Worm (Caenorhabditis elegans) whole organism, young adult: ENCODE results near the gene mec-3.

Experiments used
- D2030.7 ChIP-seq: fragments of 200-800 bp; sonication (Bioruptor generic); IDR thresholded peaks from 2 replicates; pipeline ENCODE4 v1.3.6; 2022; ENCODE audit warnings: missing genetic modification reagents, missing genetic modification characterization, missing compliant biosample characterization
- F33H1.4 ChIP-seq: fragments of 200-800 bp; sonication (Bioruptor generic); IDR thresholded peaks from 2 replicates; pipeline ENCODE4 v1.3.6; 2022; ENCODE audit warnings: missing genetic modification reagents, missing genetic modification characterization, missing compliant biosample characterization
- F39B2.1 ChIP-seq: fragments of 200-800 bp; sonication (Bioruptor generic); IDR thresholded peaks from 2 replicates; pipeline ENCODE4 v1.3.6; 2022; ENCODE audit warnings: missing genetic modification reagents, missing genetic modification characterization, missing compliant biosample characterization
- T26A5.8 ChIP-seq: sonication (generic microtip); optimal IDR thresholded peaks from 2 replicates; lab custom pipeline; 2016; ENCODE audit warnings: missing genetic modification characterization, missing compliant biosample characterization
- Y53F4B.3 ChIP-seq: fragments of 200-800 bp; sonication (Bioruptor generic); IDR thresholded peaks from 2 replicates; pipeline ENCODE4 v1.3.6; 2022; ENCODE audit warnings: missing genetic modification reagents, missing genetic modification characterization, missing compliant biosample characterization
- Y95B8A.8 ChIP-seq: fragments of 200-800 bp; sonication (Bioruptor generic); IDR thresholded peaks from 2 replicates; pipeline ENCODE4 v1.3.6; 2022; ENCODE audit warnings: missing genetic modification reagents, missing genetic modification characterization, missing compliant biosample characterization
- akir-1 ChIP-seq: fragments of 200-800 bp; sonication (Bioruptor generic); optimal IDR thresholded peaks from 2 replicates; lab custom pipeline; 2018; ENCODE audit warnings: mild to moderate bottlenecking, missing genetic modification characterization, moderate library complexity, missing compliant biosample characterization
- aptf-3 ChIP-seq: fragments of 200-800 bp; sonication (Bioruptor generic); IDR thresholded peaks from 2 replicates; pipeline ENCODE4 v1.3.6; 2022; ENCODE audit warnings: missing genetic modification characterization, missing compliant biosample characterization
- athp-1 ChIP-seq: sonication (generic microtip); optimal IDR thresholded peaks from 2 replicates; lab custom pipeline; 2017; ENCODE audit warnings: mild to moderate bottlenecking, missing genetic modification characterization, missing compliant biosample characterization
- attf-5 ChIP-seq: fragments of 200-800 bp; sonication (Bioruptor generic); optimal IDR thresholded peaks from 2 replicates; lab custom pipeline; 2018; ENCODE audit warnings: mild to moderate bottlenecking, missing genetic modification characterization, missing compliant biosample characterization
- ccch-3 ChIP-seq: fragments of 200-800 bp; sonication (Bioruptor generic); optimal IDR thresholded peaks from 2 replicates; lab custom pipeline; 2018; ENCODE audit warnings: mild to moderate bottlenecking, missing genetic modification characterization, missing compliant biosample characterization
- cebp-1 ChIP-seq, 2 experiments: fragments of 200-800 bp in 1 of 2; sonication (Bioruptor generic) in 1 of 2; sonication (generic microtip) in 1 of 2; IDR thresholded peaks in 1 of 2; optimal IDR thresholded peaks in 1 of 2; 2 replicates each; pipeline versions ENCODE4 v1.3.6 to Lab custom; 2017 to 2022; ENCODE audit warnings: missing compliant biosample characterization in 2 of 2, missing genetic modification characterization in 2 of 2, mild to moderate bottlenecking in 1 of 2, missing genetic modification reagents in 1 of 2, moderate library complexity in 1 of 2
- ceh-27 ChIP-seq: fragments of 200-800 bp; sonication (Bioruptor generic); optimal IDR thresholded peaks from 2 replicates; lab custom pipeline; 2018; ENCODE audit warnings: mild to moderate bottlenecking, missing genetic modification characterization, moderate library complexity, missing compliant biosample characterization
- ceh-40 ChIP-seq: fragments of 200-800 bp; sonication (Bioruptor generic); IDR thresholded peaks from 2 replicates; pipeline ENCODE4 v1.3.6; 2022; ENCODE audit warnings: missing genetic modification characterization, missing compliant biosample characterization
- ceh-79 ChIP-seq: sonication (generic microtip); optimal IDR thresholded peaks from 2 replicates; lab custom pipeline; 2017; ENCODE audit warnings: mild to moderate bottlenecking, missing genetic modification characterization, missing compliant biosample characterization
- ceh-91 ChIP-seq: fragments of 200-800 bp; sonication (Bioruptor generic); IDR thresholded peaks from 2 replicates; pipeline ENCODE4 v1.3.6; 2022; ENCODE audit warnings: missing genetic modification reagents, missing genetic modification characterization, missing compliant biosample characterization
- dpff-1 ChIP-seq: sonication (generic microtip); optimal IDR thresholded peaks from 2 replicates; lab custom pipeline; 2017; ENCODE audit warnings: mild to moderate bottlenecking, missing genetic modification characterization, missing compliant biosample characterization
- egl-44 ChIP-seq: fragments of 200-800 bp; sonication (Bioruptor generic); IDR thresholded peaks from 2 replicates; pipeline ENCODE4 v1.3.6; 2022; ENCODE audit warnings: missing genetic modification reagents, missing genetic modification characterization, missing compliant biosample characterization
- egrh-3 ChIP-seq: fragments of 200-800 bp; sonication (Bioruptor generic); IDR thresholded peaks from 2 replicates; pipeline ENCODE4 v1.3.6; 2022; ENCODE audit warnings: missing genetic modification reagents, missing genetic modification characterization, missing compliant biosample characterization
- fkh-3 ChIP-seq: sonication (generic microtip); optimal IDR thresholded peaks from 2 replicates; lab custom pipeline; 2016; ENCODE audit warnings: mild to moderate bottlenecking, missing genetic modification characterization, missing compliant biosample characterization
- hlh-12 ChIP-seq: sonication (generic microtip); optimal IDR thresholded peaks from 2 replicates; lab custom pipeline; 2016; ENCODE audit warnings: missing genetic modification characterization, missing compliant biosample characterization
- hmg-1.2 ChIP-seq: fragments of 200-800 bp; sonication (Bioruptor generic); IDR thresholded peaks from 2 replicates; pipeline ENCODE4 v1.3.6; 2022; ENCODE audit warnings: missing genetic modification reagents, missing genetic modification characterization, missing compliant biosample characterization
- hmg-20 ChIP-seq: fragments of 200-800 bp; sonication (Bioruptor generic); IDR thresholded peaks from 2 replicates; pipeline ENCODE4 v1.3.6; 2022; ENCODE audit warnings: missing genetic modification reagents, missing genetic modification characterization, missing compliant biosample characterization
- lin-40 ChIP-seq: sonication (generic microtip); optimal IDR thresholded peaks from 2 replicates; lab custom pipeline; 2016; ENCODE audit warnings: missing genetic modification characterization, mild to moderate bottlenecking, missing compliant biosample characterization, missing genotype, missing genetic modification reagents
- lsl-1 ChIP-seq: fragments of 200-800 bp; sonication (Bioruptor generic); optimal IDR thresholded peaks from 2 replicates; lab custom pipeline; 2018; ENCODE audit warnings: mild to moderate bottlenecking, missing genetic modification characterization, moderate library complexity, missing compliant biosample characterization
- mes-4 ChIP-seq: sonication (generic microtip); optimal IDR thresholded peaks from 2 replicates; lab custom pipeline; 2016; ENCODE audit warnings: missing genotype, missing genetic modification characterization, missing compliant biosample characterization
- nhr-120 ChIP-seq: fragments of 200-800 bp; sonication (Bioruptor generic); IDR thresholded peaks from 2 replicates; pipeline ENCODE4 v1.3.6; 2022; ENCODE audit warnings: missing genetic modification characterization, missing compliant biosample characterization
- nhr-179 ChIP-seq: sonication (generic microtip); optimal IDR thresholded peaks from 2 replicates; lab custom pipeline; 2016; ENCODE audit warnings: mild to moderate bottlenecking, missing genetic modification characterization, missing compliant biosample characterization
- pbrm-1 ChIP-seq: fragments of 200-800 bp; sonication (Bioruptor generic); IDR thresholded peaks from 2 replicates; pipeline ENCODE4 v1.3.6; 2022; ENCODE audit warnings: missing genetic modification reagents, missing genetic modification characterization, missing compliant biosample characterization
- sdz-38 ChIP-seq: sonication (generic microtip); optimal IDR thresholded peaks from 2 replicates; lab custom pipeline; 2016; ENCODE audit warnings: missing genotype, missing genetic modification characterization, missing compliant biosample characterization
- snpc-1.1 ChIP-seq: sonication (generic microtip); optimal IDR thresholded peaks from 2 replicates; lab custom pipeline; 2017; ENCODE audit warnings: missing genetic modification characterization, mild to moderate bottlenecking, missing compliant biosample characterization, antibody characterized with exemption, moderate library complexity, missing genotype, missing genetic modification reagents; ENCODE audit not compliant: insufficient read depth
- snpc-3.4 ChIP-seq: sonication (generic microtip); optimal IDR thresholded peaks from 2 replicates; lab custom pipeline; 2017; ENCODE audit warnings: missing genetic modification characterization, mild to moderate bottlenecking, missing compliant biosample characterization, antibody characterized with exemption, moderate library complexity, missing genotype, missing genetic modification reagents
- somi-1 ChIP-seq: fragments of 200-800 bp; sonication (Bioruptor generic); optimal IDR thresholded peaks from 2 replicates; lab custom pipeline; 2018; ENCODE audit warnings: mild to moderate bottlenecking, missing genetic modification characterization, missing compliant biosample characterization
- tbx-9 ChIP-seq: sonication (generic microtip); optimal IDR thresholded peaks from 2 replicates; lab custom pipeline; 2016; ENCODE audit warnings: borderline replicate concordance, missing genetic modification characterization, inconsistent platforms, missing compliant biosample characterization
- unc-62 ChIP-seq: fragments of 150-350 bp; optimal IDR thresholded peaks from 2 replicates; lab custom pipeline; 2014; ENCODE audit warnings: missing biosample characterization, missing genetic modification reagents, missing genetic modification characterization
- xnd-1 ChIP-seq: sonication (generic microtip); optimal IDR thresholded peaks from 2 replicates; lab custom pipeline; 2016; ENCODE audit warnings: missing genotype, missing genetic modification reagents, missing genetic modification characterization, missing compliant biosample characterization
- ztf-25 ChIP-seq: fragments of 200-800 bp; sonication (Bioruptor generic); IDR thresholded peaks from 2 replicates; pipeline ENCODE4 v1.3.6; 2022; ENCODE audit warnings: missing genetic modification reagents, missing genetic modification characterization, missing compliant biosample characterization

Gene mec-3

ce11 chrIV:10481695-10482094 is 20.0 kb upstream of the mec-3 start, which contains the start of gene egl-21 (continued):
- TF ChIP-seq hlh-12 (tag; lab: Kevin White, UChicago) = no peak
- no peak for TF ChIP-seq egl-44 (GFP tag; lab: Robert Waterston, UW)
- no peak for TF ChIP-seq D2030.7 (GFP tag; lab: Robert Waterston, UW)
- no peak for TF ChIP-seq nhr-179 (tag; lab: Kevin White, UChicago)
- no peak for TF ChIP-seq fkh-3
- no peak for TF ChIP-seq Y53F4B.3 (GFP tag; lab: Robert Waterston, UW)
- TF ChIP-seq egrh-3 = no peak
- TF ChIP-seq pbrm-1 (GFP tag; lab: Robert Waterston, UW) = no peak
- TF ChIP-seq Y95B8A.8 (GFP tag; lab: Robert Waterston, UW) = no peak
- TF ChIP-seq xnd-1 (tag; lab: Kevin White, UChicago) = no peak
- no peak for TF ChIP-seq akir-1 (GFP tag; lab: Kevin White, UChicago)
- TF ChIP-seq attf-5 (GFP tag; lab: Kevin White, UChicago) = peak; percentile 40
- TF ChIP-seq somi-1 (GFP tag; lab: Kevin White, UChicago) = peak; percentile 46
- peak; percentile 42 for TF ChIP-seq ceh-27 (GFP tag; lab: Kevin White, UChicago)
- TF ChIP-seq tbx-9 (tag; lab: Kevin White, UChicago) = no peak
- no peak for TF ChIP-seq F39B2.1
- peak; percentile 33 for TF ChIP-seq lin-40 (tag; lab: Kevin White, UChicago)
- no peak for TF ChIP-seq ceh-91
- TF ChIP-seq, all 124 proteins: peak for 10

ce11 chrIV:10475234-10475633 is 13.6 kb upstream of the mec-3 start:
- TF ChIP-seq athp-1 (no peak), dpff-1 (tag; lab: Kevin White, UChicago) (no peak), F33H1.4 (GFP tag; lab: Robert Waterston, UW) (no peak), lin-40 (tag; lab: Kevin White, UChicago) (no peak), aptf-3 (no peak), hmg-1.2 (GFP tag; lab: Robert Waterston, UW) (no peak), lsl-1 (GFP tag; lab: Kevin White, UChicago) (no peak), ceh-79 (tag; lab: Kevin White, UChicago) (no peak)
- TF ChIP-seq, all 124 proteins: peak for 0

- no peak for TF ChIP-seq snpc-1.1
- no peak for TF ChIP-seq sdz-38 (tag; lab: Kevin White, UChicago)
- TF ChIP-seq nhr-120 = no peak
- TF ChIP-seq cebp-1 (GFP tag; IDR thresholded peaks at IDR 0.05; lab: Robert Waterston, UW) = no peak
- TF ChIP-seq cebp-1 (tag; optimal IDR thresholded peaks at IDR 0.05; lab: Kevin White, UChicago) = no peak
- no peak for TF ChIP-seq mes-4
- no peak for TF ChIP-seq ceh-40 (GFP tag; lab: Robert Waterston, UW)
- TF ChIP-seq unc-62 (GFP tag; lab: Kevin White, UChicago) = no peak
- TF ChIP-seq ccch-3 (GFP tag; lab: Kevin White, UChicago) = no peak
- no peak for TF ChIP-seq T26A5.8 (tag; lab: Kevin White, UChicago)
- no peak for TF ChIP-seq snpc-3.4 (tag; lab: Kevin White, UChicago)
- TF ChIP-seq ztf-25 = no peak
- no peak for TF ChIP-seq hmg-20
- TF ChIP-seq, all 124 proteins: peak for 0
Measured at ce11 chrIV:10472478-10472877, 10.8 kb upstream of the mec-3 start, which contains the start of gene bgnt-1.1. TSS of gene bgnt-1.1 (plus strand) at chrIV:10472778.
